Fruit fly (Drosophila melanogaster) whole organism, embryonic: Measurements from ENCODE around the gene CG14341.

Source experiments
- Adf1 ChIP-seq: fragments of 200-800 bp; sonication (Bioruptor generic); IDR thresholded peaks from 2 replicates; pipeline ENCODE4 v1.3.6; 2022; ENCODE audit warnings: missing biosample characterization, missing genetic modification characterization
- Atf3 ChIP-seq: fragments of 200-800 bp; sonication (Bioruptor generic); optimal IDR thresholded peaks from 3 replicates; lab custom pipeline; 2016; ENCODE audit warnings: missing biosample characterization, missing genetic modification characterization
- Bdp1 ChIP-seq: fragments of 200-800 bp; sonication (Bioruptor generic); optimal IDR thresholded peaks from 3 replicates; lab custom pipeline; 2016; ENCODE audit warnings: missing biosample characterization, missing genetic modification characterization
- Bteb2 ChIP-seq: fragments of 200-800 bp; sonication (Bioruptor generic); optimal IDR thresholded peaks from 2 replicates; lab custom pipeline; 2016; ENCODE audit warnings: missing biosample characterization, missing genetic modification characterization
- CG11398 ChIP-seq: fragments of 200-800 bp; sonication (Bioruptor generic); optimal IDR thresholded peaks from 2 replicates; lab custom pipeline; 2016; ENCODE audit warnings: missing biosample characterization, missing genetic modification characterization
- CG13424 ChIP-seq: fragments of 200-800 bp; sonication (Bioruptor generic); optimal IDR thresholded peaks from 2 replicates; lab custom pipeline; 2019; ENCODE audit warnings: missing biosample characterization, mild to moderate bottlenecking, missing genetic modification characterization, moderate library complexity
- CG14710 ChIP-seq: fragments of 200-800 bp; sonication (Bioruptor generic); optimal IDR thresholded peaks from 3 replicates; lab custom pipeline; 2019; ENCODE audit warnings: missing biosample characterization, mild to moderate bottlenecking, missing genetic modification characterization, moderate library complexity
- CG17912 ChIP-seq: fragments of 200-800 bp; sonication (Bioruptor generic); optimal IDR thresholded peaks from 2 replicates; lab custom pipeline; 2018; ENCODE audit warnings: missing biosample characterization, mild to moderate bottlenecking, missing genetic modification characterization
- CG1792 ChIP-seq: fragments of 200-800 bp; sonication (Bioruptor generic); optimal IDR thresholded peaks from 2 replicates; lab custom pipeline; 2016; ENCODE audit warnings: missing biosample characterization, missing genetic modification characterization
- CG31388 ChIP-seq: fragments of 200-800 bp; sonication (Bioruptor generic); optimal IDR thresholded peaks from 2 replicates; lab custom pipeline; 2016; ENCODE audit warnings: missing biosample characterization, missing genetic modification characterization
- CG32772 ChIP-seq: fragments of 200-800 bp; sonication (Bioruptor generic); IDR thresholded peaks from 2 replicates; pipeline ENCODE4 v1.3.6; 2022; ENCODE audit warnings: missing biosample characterization, missing genetic modification characterization
- CG3726 ChIP-seq: fragments of 200-800 bp; sonication (Bioruptor generic); IDR thresholded peaks from 3 replicates; pipeline ENCODE4, ENCODE4 v1.3.6; 2022; ENCODE audit warnings: missing biosample characterization, missing genetic modification characterization
- CG4820 ChIP-seq: fragments of 200-800 bp; sonication (Bioruptor generic); optimal IDR thresholded peaks from 3 replicates; lab custom pipeline; 2016; ENCODE audit warnings: missing biosample characterization, missing genetic modification characterization
- CG7745 ChIP-seq: fragments of 200-800 bp; sonication (Bioruptor generic); optimal IDR thresholded peaks from 2 replicates; lab custom pipeline; 2018; ENCODE audit warnings: missing biosample characterization, mild to moderate bottlenecking, missing genetic modification characterization, moderate library complexity
- CG8290 ChIP-seq, 3 experiments: fragments of 200-800 bp; sonication (Bioruptor generic); optimal IDR thresholded peaks; 2 replicates each; lab custom pipeline; 2016 to 2019; ENCODE audit warnings: missing biosample characterization in 3 of 3, missing genetic modification characterization in 3 of 3, mild to moderate bottlenecking in 2 of 3, moderate library complexity in 1 of 3
- CG9215 ChIP-seq: fragments of 200-800 bp; sonication (Bioruptor generic); IDR thresholded peaks from 2 replicates; pipeline ENCODE4 v1.3.6; 2022; ENCODE audit warnings: missing biosample characterization, missing genetic modification characterization
- CG9797 ChIP-seq: fragments of 200-800 bp; sonication (Bioruptor generic); optimal IDR thresholded peaks from 3 replicates; lab custom pipeline; 2018; ENCODE audit warnings: missing biosample characterization, mild to moderate bottlenecking, missing genetic modification characterization
- E2f1 ChIP-seq: fragments of 200-800 bp; sonication (Bioruptor generic); IDR thresholded peaks from 2 replicates; pipeline ENCODE4 v1.3.6; 2022; ENCODE audit warnings: missing biosample characterization, missing genetic modification characterization
- HLHmδ ChIP-seq: fragments of 200-800 bp; sonication (Bioruptor generic); optimal IDR thresholded peaks from 2 replicates; lab custom pipeline; 2018; ENCODE audit warnings: missing biosample characterization, mild to moderate bottlenecking, missing genetic modification characterization, moderate library complexity
- Hand ChIP-seq: fragments of 200-800 bp; sonication (Bioruptor generic); optimal IDR thresholded peaks from 2 replicates; lab custom pipeline; 2017; ENCODE audit warnings: mild to moderate bottlenecking, missing biosample characterization, missing genetic modification reagents, missing genetic modification characterization
- NC2β ChIP-seq: fragments of 200-800 bp; sonication (Bioruptor generic); optimal IDR thresholded peaks from 2 replicates; lab custom pipeline; 2016; ENCODE audit warnings: missing biosample characterization, missing genetic modification characterization
- Nf-YC ChIP-seq: fragments of 200-800 bp; optimal IDR thresholded peaks from 3 replicates; lab custom pipeline; 2019; ENCODE audit warnings: missing biosample characterization, mild to moderate bottlenecking, missing genetic modification characterization, moderate library complexity
- PHDP ChIP-seq: fragments of 200-800 bp; sonication (Bioruptor generic); optimal IDR thresholded peaks from 3 replicates; lab custom pipeline; 2018; ENCODE audit warnings: missing biosample characterization, mild to moderate bottlenecking, missing genetic modification characterization, moderate library complexity
- Vsx1 ChIP-seq: fragments of 200-800 bp; sonication (Bioruptor generic); optimal IDR thresholded peaks from 2 replicates; lab custom pipeline; 2017; ENCODE audit warnings: missing biosample characterization, mild to moderate bottlenecking, missing genetic modification characterization, missing genetic modification reagents
- Xrp1 ChIP-seq: fragments of 200-800 bp; sonication (Bioruptor generic); IDR thresholded peaks from 2 replicates; pipeline ENCODE4 v1.3.6; 2022; ENCODE audit warnings: missing biosample characterization, missing genetic modification characterization
- ato ChIP-seq: fragments of 200-800 bp; sonication (Bioruptor generic); IDR thresholded peaks from 2 replicates; pipeline ENCODE4 v1.3.6; 2022; ENCODE audit warnings: missing biosample characterization, missing genetic modification characterization; ENCODE audit not compliant: partially characterized antibody
- cad ChIP-seq: fragments of >200 bp; optimal IDR thresholded peaks from 2 replicates; lab custom pipeline; 2017; ENCODE audit warnings: missing biosample characterization, missing genetic modification characterization
- chm ChIP-seq: fragments of 200-800 bp; sonication (Bioruptor generic); IDR thresholded peaks from 2 replicates; pipeline ENCODE4 v1.3.6; 2022; ENCODE audit warnings: missing biosample characterization, missing genetic modification characterization
- chn ChIP-seq: fragments of 200-800 bp; sonication (Bioruptor generic); optimal IDR thresholded peaks from 2 replicates; lab custom pipeline; 2016; ENCODE audit warnings: missing biosample characterization, missing genetic modification characterization
- cwo ChIP-seq: fragments of 200-800 bp; sonication (Bioruptor generic); optimal IDR thresholded peaks from 3 replicates; lab custom pipeline; 2017; ENCODE audit warnings: missing biosample characterization, missing genetic modification characterization, mild to moderate bottlenecking, moderate library complexity, missing genetic modification reagents
- dysf ChIP-seq: fragments of 200-800 bp; sonication (Bioruptor generic); IDR thresholded peaks from 3 replicates; pipeline ENCODE4 v1.3.6; 2022; ENCODE audit warnings: missing biosample characterization, missing genetic modification characterization
- fru ChIP-seq: fragments of >200 bp; optimal IDR thresholded peaks from 2 replicates; lab custom pipeline; 2017
- grau ChIP-seq: fragments of 200-800 bp; optimal IDR thresholded peaks from 3 replicates; lab custom pipeline; 2019; ENCODE audit warnings: missing biosample characterization, mild to moderate bottlenecking, missing genetic modification characterization, moderate library complexity
- hb ChIP-seq: fragments of 200-800 bp; sonication (Bioruptor generic); IDR thresholded peaks from 3 replicates; pipeline ENCODE4 v1.3.6; 2022; ENCODE audit warnings: missing biosample characterization, missing genetic modification characterization; ENCODE audit not compliant: partially characterized antibody
- hkb ChIP-seq, 2 experiments: fragments of 200-800 bp in 1 of 2; fragments of >200 bp in 1 of 2; sonication (Bioruptor generic) in 1 of 2; IDR thresholded peaks in 1 of 2; optimal IDR thresholded peaks in 1 of 2; 2 replicates each; pipeline versions ENCODE4 v1.3.6 to Lab custom; 2017 to 2022; ENCODE audit warnings: missing biosample characterization in 1 of 2, missing genetic modification characterization in 1 of 2
- mld ChIP-seq: fragments of 200-800 bp; sonication (Bioruptor generic); IDR thresholded peaks from 3 replicates; pipeline ENCODE4 v1.3.6; 2022; ENCODE audit warnings: missing biosample characterization, missing genetic modification characterization; ENCODE audit not compliant: partially characterized antibody
- org-1 ChIP-seq: fragments of 200-800 bp; sonication (Bioruptor generic); optimal IDR thresholded peaks from 2 replicates; lab custom pipeline; 2017; ENCODE audit warnings: missing biosample characterization, missing genetic modification characterization
- otp ChIP-seq: fragments of 200-800 bp; sonication (Bioruptor generic); IDR thresholded peaks from 3 replicates; pipeline ENCODE4, ENCODE4 v1.3.6; 2022; ENCODE audit warnings: missing biosample characterization, missing genetic modification characterization
- pan ChIP-seq, 4 experiments: fragments of >200 bp in 3 of 4; fragments of 200-800 bp in 1 of 4; sonication (Bioruptor generic) in 1 of 4; optimal IDR thresholded peaks in 3 of 4; IDR thresholded peaks in 1 of 4; 2 replicates each; pipeline versions ENCODE4 v1.3.6 to Lab custom; 2017 to 2022; ENCODE audit warnings: missing biosample characterization in 2 of 4, missing genetic modification characterization in 2 of 4, mixed read lengths in 1 of 4
- pb ChIP-seq: fragments of 200-800 bp; sonication (Bioruptor generic); optimal IDR thresholded peaks from 3 replicates; lab custom pipeline; 2016; ENCODE audit warnings: missing biosample characterization, missing genetic modification characterization
- pho ChIP-seq: fragments of 200-800 bp; sonication (Bioruptor generic); optimal IDR thresholded peaks from 2 replicates; lab custom pipeline; 2016; ENCODE audit warnings: missing biosample characterization, missing genetic modification characterization
- pzg ChIP-seq: fragments of 200-800 bp; sonication (Bioruptor generic); optimal IDR thresholded peaks from 3 replicates; lab custom pipeline; 2018; ENCODE audit warnings: missing biosample characterization, mild to moderate bottlenecking, missing genetic modification characterization, moderate library complexity
- salm ChIP-seq: fragments of 200-800 bp; sonication (Bioruptor generic); optimal IDR thresholded peaks from 2 replicates; lab custom pipeline; 2018; ENCODE audit warnings: missing biosample characterization, mild to moderate bottlenecking, missing genetic modification characterization
- sug ChIP-seq: fragments of 200-800 bp; optimal IDR thresholded peaks from 2 replicates; lab custom pipeline; 2019; ENCODE audit warnings: missing biosample characterization, mild to moderate bottlenecking, missing genetic modification characterization, moderate library complexity
- tll ChIP-seq, 2 experiments: fragments of 200-800 bp in 1 of 2; fragments of >200 bp in 1 of 2; sonication (Bioruptor generic) in 1 of 2; optimal IDR thresholded peaks; 2 replicates each; lab custom pipeline; 2017 to 2019; ENCODE audit warnings: missing biosample characterization in 2 of 2, missing genetic modification characterization in 2 of 2, mild to moderate bottlenecking in 1 of 2, moderate library complexity in 1 of 2
- wdn ChIP-seq: fragments of 200-800 bp; sonication (Bioruptor generic); IDR thresholded peaks from 2 replicates; pipeline ENCODE4 v1.3.6; 2022; ENCODE audit warnings: missing biosample characterization, missing genetic modification characterization
- z ChIP-seq: fragments of 200-800 bp; sonication (Bioruptor generic); IDR thresholded peaks from 3 replicates; pipeline ENCODE4 v1.3.6; 2022; ENCODE audit warnings: missing biosample characterization, missing genetic modification characterization
- zen ChIP-seq: fragments of 200-800 bp; sonication (Bioruptor generic); optimal IDR thresholded peaks from 3 replicates; lab custom pipeline; 2018; ENCODE audit warnings: missing biosample characterization, mild to moderate bottlenecking, missing genetic modification characterization, moderate library complexity

CG14341 gene

DNA sequence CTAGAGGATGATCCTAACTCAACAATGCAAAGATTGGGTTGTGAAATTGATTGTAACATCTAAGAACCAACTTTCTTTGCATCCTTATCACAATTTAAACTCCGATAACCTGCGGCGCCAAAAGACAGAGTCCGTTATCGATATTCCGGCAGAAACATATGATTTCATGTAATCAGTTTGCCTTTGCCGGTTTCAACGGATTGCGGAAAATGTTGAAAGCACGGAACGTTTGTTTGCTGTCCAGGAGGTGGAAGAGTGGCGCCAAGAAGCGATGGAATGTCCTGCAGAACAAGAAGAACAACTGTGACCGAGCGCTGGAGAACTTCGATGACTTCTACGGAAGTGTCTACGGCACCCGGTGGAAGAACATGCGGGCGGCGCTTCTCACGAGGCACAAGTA, 18.6 kb upstream of the CG14341 start (continued):
- TF ChIP-seq tll (GFP tag; optimal IDR thresholded peaks at IDR 0.05; lab: Kevin White, UChicago) (no peak), sug (tag; lab: Kevin White, UChicago) (no peak), CG1792 (GFP tag; lab: Kevin White, UChicago) (no peak), grau (no peak)
- TF ChIP-seq, all 482 proteins: peak for 37

DNA sequence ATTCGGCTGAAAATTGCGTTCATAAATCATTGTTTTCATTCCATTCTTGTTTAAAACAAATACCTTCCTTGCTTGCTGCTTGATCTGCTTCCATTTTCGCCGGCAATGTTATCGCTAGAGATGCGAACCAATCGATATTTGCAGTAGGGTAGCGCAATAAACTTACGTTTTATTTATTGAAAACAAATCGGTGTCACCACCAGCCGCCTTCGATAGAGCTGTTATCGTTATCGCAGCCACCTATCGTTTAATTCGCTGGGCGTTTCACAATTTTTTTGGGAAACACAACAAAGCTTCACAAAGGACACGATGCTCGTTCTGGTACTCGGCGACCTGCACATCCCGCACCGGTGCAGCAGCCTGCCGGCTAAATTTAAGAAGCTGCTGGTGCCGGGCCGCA, 15.8 kb upstream of the CG14341 start, which contains the start of the genes Tfb4 and Vps29:
Tfb4 (minus strand) TSS at position 124 of the 400 bp plus-strand sequence.
Vps29 (plus strand) TSS at position 213 of the 400 bp plus-strand sequence.
- TF ChIP-seq E2f1 (GFP tag; lab: Robert Waterston, UW) (no peak), pan (optimal IDR thresholded peaks at IDR 0.05; lab: Kevin White, UChicago) (no peak), pan (GFP tag; optimal IDR thresholded peaks at IDR 0.05 in 1 of 2, IDR thresholded peaks at IDR 0.05 in 1 of 2) (peak in 1 of 2 experiments; percentile 52), PHDP (tag; lab: Kevin White, UChicago) (no peak), Xrp1 (GFP tag; lab: Robert Waterston, UW) (peak; percentile 64), Nf-YC (tag; lab: Kevin White, UChicago) (no peak), otp (GFP tag; lab: Robert Waterston, UW) (no peak), org-1 (GFP tag; lab: Kevin White, UChicago) (no peak), CG4820 (GFP tag; lab: Kevin White, UChicago) (peak; percentile 21), CG17912 (GFP tag; lab: Kevin White, UChicago) (no peak), CG7745 (tag; lab: Kevin White, UChicago) (no peak), hb (GFP tag; lab: Robert Waterston, UW) (peak; percentile 94), CG14710 (tag; lab: Kevin White, UChicago) (peak; percentile 52), wdn (no peak), NC2β (GFP tag; lab: Kevin White, UChicago) (peak; percentile 12), chn (GFP tag; lab: Kevin White, UChicago) (peak; percentile 55), CG11398 (GFP tag; lab: Kevin White, UChicago) (peak; percentile 25), Adf1 (GFP tag; lab: Robert Waterston, UW) (no peak), CG32772 (GFP tag; lab: Robert Waterston, UW) (peak; percentile 12; the same call in 1 of the 2 replicates), Bteb2 (peak; percentile 32), salm (tag; lab: Kevin White, UChicago) (no peak), HLHmδ (no peak), zen (tag; lab: Kevin White, UChicago) (no peak), Hand (GFP tag; lab: Kevin White, UChicago) (no peak), CG13424 (tag; lab: Kevin White, UChicago) (peak; percentile 36), fru (no peak), cad (GFP tag; lab: Kevin White, UChicago) (no peak), CG9215 (GFP tag; lab: Robert Waterston, UW) (0 out of 2 replicates have a peak, but pooled peaks have one; percentile 35), mld (GFP tag; lab: Robert Waterston, UW) (peak; percentile 96), pb (GFP tag; lab: Kevin White, UChicago) (no peak), Atf3 (GFP tag; lab: Kevin White, UChicago) (no peak), hkb (optimal IDR thresholded peaks at IDR 0.05; lab: Kevin White, UChicago) (no peak), hkb (GFP tag; IDR thresholded peaks at IDR 0.05; lab: Robert Waterston, UW) (peak; percentile 61), Vsx1 (GFP tag; lab: Kevin White, UChicago) (no peak), dysf (GFP tag; lab: Robert Waterston, UW) (peak; percentile 15; the same call in 1 of the 3 replicates), CG9797 (GFP tag; lab: Kevin White, UChicago) (peak; percentile 7), pzg (GFP tag; lab: Kevin White, UChicago) (peak; percentile 70), z (GFP tag; lab: Robert Waterston, UW) (no peak), CG3726 (no peak), CG31388 (GFP tag; lab: Kevin White, UChicago) (no peak), pho (GFP tag; lab: Kevin White, UChicago) (peak; percentile 20), CG8290 (GFP tag; optimal IDR thresholded peaks at IDR 0.05; lab: Kevin White, UChicago) (no peak), CG8290 (tag; optimal IDR thresholded peaks at IDR 0.05; lab: Kevin White, UChicago) (no peak), Bdp1 (GFP tag; lab: Kevin White, UChicago) (no peak), cwo (no peak), chm (GFP tag; lab: Robert Waterston, UW) (peak; percentile 30; the same call in 1 of the 2 replicates), ato (peak; percentile 96)
